Fruit fly (Drosophila melanogaster): ENCODE measurements around the gene Dop1R1.
A peak's percentile ranks its signal among the peaks of the same experiment; 100 is the strongest.

Gene Dop1R1

DNA sequence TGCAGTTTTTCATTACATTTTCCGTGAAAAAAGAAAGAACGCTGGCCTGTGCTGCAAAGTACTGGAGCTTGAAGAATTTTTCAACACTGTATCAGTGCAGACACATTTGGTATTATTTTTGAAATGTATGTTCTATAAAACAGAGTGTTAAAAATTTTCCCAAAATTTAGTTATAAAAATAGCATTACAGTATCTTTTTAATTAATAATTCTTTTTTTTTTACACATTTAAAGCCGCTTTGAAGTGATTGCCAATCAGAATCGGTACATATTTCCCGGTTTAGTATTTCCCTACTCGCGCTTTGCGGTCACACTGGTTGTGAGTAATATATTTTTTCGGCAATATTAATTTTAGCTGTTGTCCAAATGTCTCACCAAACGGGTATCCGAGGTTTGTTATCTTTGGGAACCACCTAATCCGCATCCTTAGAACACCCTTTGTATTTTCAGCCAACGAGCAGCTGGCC, 92.2 kb downstream of the Dop1R1 start, which contains the start of the genes Abi and twf (continued):
- TF ChIP-seq CG8478 (optimal IDR thresholded peaks at IDR 0.05) (no peak), Tbp (GFP tag; optimal IDR thresholded peaks at IDR 0.05) (no peak), CG8290 (GFP tag; optimal IDR thresholded peaks at IDR 0.05) (peak; percentile 80), CG8290 (tag; optimal IDR thresholded peaks at IDR 0.05) (peak in 1 of 2 experiments; percentile 38), Stat92E (GFP tag; optimal IDR thresholded peaks at IDR 0.05) (peak in 1 of 3 experiments; percentile 36), ac (GFP tag; optimal IDR thresholded peaks at IDR 0.05) (no peak), Ets65A (GFP tag) (peak; percentile 80), Hsf (GFP tag; optimal IDR thresholded peaks at IDR 0.05) (peak; percentile 78), CG2712 (tag; optimal IDR thresholded peaks at IDR 0.05) (peak; percentile 74), bcd (GFP tag; optimal IDR thresholded peaks at IDR 0.05) (peak; percentile 59), sim (GFP tag; IDR thresholded peaks at IDR 0.05) (0 out of 2 replicates have a peak, but pooled peaks have one; percentile 19), otp (GFP tag; IDR thresholded peaks at IDR 0.05) (no peak), da (GFP tag; optimal IDR thresholded peaks at IDR 0.05) (peak; percentile 40), salm (tag; optimal IDR thresholded peaks at IDR 0.05) (peak; percentile 15), trh (GFP tag; optimal IDR thresholded peaks at IDR 0.05) (peak; percentile 38), caup (GFP tag; optimal IDR thresholded peaks at IDR 0.05; ENCODE audit: severe bottlenecking) (peak; percentile 68), CG12769 (tag; optimal IDR thresholded peaks at IDR 0.05) (no peak), HLH4C (GFP tag; IDR thresholded peaks at IDR 0.05; ENCODE audit: partially characterized antibody) (no peak), CG12942 (GFP tag; optimal IDR thresholded peaks at IDR 0.05) (peak; percentile 75), CG9609 (GFP tag; optimal IDR thresholded peaks at IDR 0.05) (peak; percentile 45), cas (GFP tag; IDR thresholded peaks at IDR 0.05) (no peak), Kr (GFP tag; optimal IDR thresholded peaks at IDR 0.05) (no peak), Awh (GFP tag; IDR thresholded peaks at IDR 0.05) (peak; percentile 28; the same call in 1 of the 2 replicates), CG6765 (GFP tag; optimal IDR thresholded peaks at IDR 0.05) (no peak), nom (GFP tag; optimal IDR thresholded peaks at IDR 0.05) (no peak), Nf-YC (tag; optimal IDR thresholded peaks at IDR 0.05) (no peak), CG31224 (GFP tag; IDR thresholded peaks at IDR 0.05) (peak; percentile 33; the same call in 1 of the 2 replicates), sisA (GFP tag; IDR thresholded peaks at IDR 0.05) (peak; percentile 64), Dbx (GFP tag; IDR thresholded peaks at IDR 0.05) (peak; percentile 75), pum (GFP tag; optimal IDR thresholded peaks at IDR 0.05) (peak; percentile 45), lbe (GFP tag; optimal IDR thresholded peaks at IDR 0.05) (peak; percentile 73), CG7745 (tag; optimal IDR thresholded peaks at IDR 0.05) (no peak), CG3407 (GFP tag; optimal IDR thresholded peaks at IDR 0.05) (peak; percentile 43), pita (GFP tag; optimal IDR thresholded peaks at IDR 0.05) (no peak), CG43689 (GFP tag; IDR thresholded peaks at IDR 0.05) (no peak), bsh (GFP tag; optimal IDR thresholded peaks at IDR 0.05) (peak in 1 of 2 experiments; percentile 62), psq (GFP tag; optimal IDR thresholded peaks at IDR 0.05) (peak; percentile 42), CG31365 (tag; optimal IDR thresholded peaks at IDR 0.05) (no peak), Lhr (GFP tag; optimal IDR thresholded peaks at IDR 0.05) (peak; percentile 42), lilli (GFP tag; optimal IDR thresholded peaks at IDR 0.05) (peak; percentile 81), her (GFP tag; optimal IDR thresholded peaks at IDR 0.05) (peak; percentile 31), Xrp1 (GFP tag; IDR thresholded peaks at IDR 0.05) (peak; percentile 72; the same call in 1 of the 2 replicates), dm (GFP tag; optimal IDR thresholded peaks at IDR 0.05) (peak; percentile 17), schlank (tag; optimal IDR thresholded peaks at IDR 0.05) (peak; percentile 9), tio (GFP tag; optimal IDR thresholded peaks at IDR 0.05) (peak; percentile 59), ara (GFP tag; IDR thresholded peaks at IDR 0.05) (peak; percentile 25; the same call in 1 of the 2 replicates), CG18599 (GFP tag; optimal IDR thresholded peaks at IDR 0.05) (peak; percentile 67), dysf (GFP tag; IDR thresholded peaks at IDR 0.05) (peak; percentile 60; the same call in 2 of the 3 replicates), Poxn (GFP tag; IDR thresholded peaks at IDR 0.05) (no peak), Sox102F (GFP tag; optimal IDR thresholded peaks at IDR 0.05) (peak; percentile 63), Nf-YB (GFP tag; optimal IDR thresholded peaks at IDR 0.05) (peak; percentile 45)
